Comparison of ENCODE assay signal across 3 fruit fly cellular contexts in genomic region chr2L:4222002-4222920, dm6.
A peak's percentile ranks its signal among the peaks of the same experiment; 100 is the strongest.
TF ChIP-seq lines count a peak whose summit lies in the region.

No protein-coding gene starts in this region.

TF ChIP-seq in whole organism, embryonic, 481 proteins besides CTCF, POLR2A, EP300 and RAD21 (continued from another document and continues in another):
- no peak for TF ChIP-seq cato (GFP tag; optimal IDR thresholded peaks at IDR 0.05; lab: Kevin White, UChicago; ENCODE audit: borderline replicate concordance)
- TF ChIP-seq ci (GFP tag; IDR thresholded peaks at IDR 0.05; lab: Robert Waterston, UW) = no peak
- 0 out of 4 replicates have a peak, but pooled peaks have one; percentile 53 for TF ChIP-seq chinmo (GFP tag; IDR thresholded peaks at IDR 0.05; lab: Robert Waterston, UW; ENCODE audit: partially characterized antibody)
- no peak for TF ChIP-seq CG4328 (GFP tag; optimal IDR thresholded peaks at IDR 0.05; lab: Kevin White, UChicago)
- no peak for TF ChIP-seq Ets97D (GFP tag; optimal IDR thresholded peaks at IDR 0.05; lab: Kevin White, UChicago)
- no peak for TF ChIP-seq Neu2 (GFP tag; optimal IDR thresholded peaks at IDR 0.05; lab: Kevin White, UChicago; ENCODE audit: borderline replicate concordance)
- TF ChIP-seq CG17802 (tag; optimal IDR thresholded peaks at IDR 0.05; lab: Kevin White, UChicago) = no peak
- no peak for TF ChIP-seq row (GFP tag; IDR thresholded peaks at IDR 0.05; lab: Robert Waterston, UW)
- TF ChIP-seq pan (optimal IDR thresholded peaks at IDR 0.05; lab: Kevin White, UChicago) = no peak
- TF ChIP-seq pan (GFP tag; optimal IDR thresholded peaks at IDR 0.05 in 1 of 2, IDR thresholded peaks at IDR 0.05 in 1 of 2) = no peak
- no peak for TF ChIP-seq fd102C (GFP tag; optimal IDR thresholded peaks at IDR 0.05; lab: Kevin White, UChicago)
- TF ChIP-seq Hr3 (GFP tag; optimal IDR thresholded peaks at IDR 0.05; lab: Kevin White, UChicago) = peak; percentile 5
- peak; percentile 39; the same call in 1 of the 2 replicates for TF ChIP-seq CG31441 (GFP tag; IDR thresholded peaks at IDR 0.05; lab: Robert Waterston, UW)
- TF ChIP-seq croc (GFP tag; conservative IDR thresholded peaks at IDR 0.05; lab: Robert Waterston, UW) = no peak
- TF ChIP-seq sug (tag; optimal IDR thresholded peaks at IDR 0.05; lab: Kevin White, UChicago) = no peak
- TF ChIP-seq CHES-1-like (GFP tag; optimal IDR thresholded peaks at IDR 0.05; lab: Kevin White, UChicago) = no peak
- TF ChIP-seq zen (tag; optimal IDR thresholded peaks at IDR 0.05; lab: Kevin White, UChicago) = peak; percentile 49
- TF ChIP-seq fd96Cb (tag; optimal IDR thresholded peaks at IDR 0.05; lab: Kevin White, UChicago) = peak; percentile 26
- TF ChIP-seq salm (tag; optimal IDR thresholded peaks at IDR 0.05; lab: Kevin White, UChicago) = no peak
- TF ChIP-seq sens (GFP tag; lab: Kevin White, UChicago) = peak; percentile 85
- no peak for TF ChIP-seq sim (GFP tag; IDR thresholded peaks at IDR 0.05; lab: Robert Waterston, UW)
- TF ChIP-seq GATAe (GFP tag; conservative IDR thresholded peaks at IDR 0.05; lab: Robert Waterston, UW) = no peak
- TF ChIP-seq B-H1 (GFP tag; IDR thresholded peaks at IDR 0.05; lab: Robert Waterston, UW) = no peak
- no peak for TF ChIP-seq CG3838 (GFP tag; optimal IDR thresholded peaks at IDR 0.05; lab: Kevin White, UChicago)
- TF ChIP-seq CG2678 (tag; optimal IDR thresholded peaks at IDR 0.05; lab: Kevin White, UChicago) = peak; percentile 11
- no peak for TF ChIP-seq Optix (GFP tag; IDR thresholded peaks at IDR 0.05; lab: Robert Waterston, UW)
- TF ChIP-seq CG1233 (GFP tag; optimal IDR thresholded peaks at IDR 0.05; lab: Kevin White, UChicago) = no peak
- peak; percentile 6 for TF ChIP-seq nmo (GFP tag; optimal IDR thresholded peaks at IDR 0.05; lab: Kevin White, UChicago)
- TF ChIP-seq lola (GFP tag; optimal IDR thresholded peaks at IDR 0.05; lab: Kevin White, UChicago) = peak in 1 of 3 experiments; percentile 71
- TF ChIP-seq CG34422 (GFP tag; IDR thresholded peaks at IDR 0.05; lab: Robert Waterston, UW) = no peak
- TF ChIP-seq PHDP (tag; optimal IDR thresholded peaks at IDR 0.05; lab: Kevin White, UChicago) = no peak
- no peak for TF ChIP-seq jigr1 (GFP tag; IDR thresholded peaks at IDR 0.05; lab: Robert Waterston, UW)
- TF ChIP-seq Trl (optimal IDR thresholded peaks at IDR 0.05; lab: Kevin White, UChicago) = peak; percentile 30 to 57
- no peak for TF ChIP-seq Trl (GFP tag; optimal IDR thresholded peaks at IDR 0.05; lab: Kevin White, UChicago)
- TF ChIP-seq CG12769 (tag; optimal IDR thresholded peaks at IDR 0.05; lab: Kevin White, UChicago) = peak; percentile 1
- peak; percentile 28 for TF ChIP-seq cg (GFP tag; optimal IDR thresholded peaks at IDR 0.05; lab: Kevin White, UChicago)
- no peak for TF ChIP-seq Lhr (GFP tag; optimal IDR thresholded peaks at IDR 0.05; lab: Kevin White, UChicago)
- no peak; the same call in 1 of the 2 replicates for TF ChIP-seq CG13287 (GFP tag; IDR thresholded peaks at IDR 0.05; lab: Robert Waterston, UW; ENCODE audit: partially characterized antibody)
- no peak for TF ChIP-seq CG10147 (GFP tag; optimal IDR thresholded peaks at IDR 0.05; lab: Kevin White, UChicago)
- no peak for TF ChIP-seq CG8765 (GFP tag; IDR thresholded peaks at IDR 0.05; lab: Robert Waterston, UW)
- TF ChIP-seq CG3163 (GFP tag; optimal IDR thresholded peaks at IDR 0.05; lab: Kevin White, UChicago) = no peak
- TF ChIP-seq CG10267 (tag; optimal IDR thresholded peaks at IDR 0.05; lab: Kevin White, UChicago) = peak; percentile 27
- no peak for TF ChIP-seq Ets65A (GFP tag; lab: Kevin White, UChicago)
- peak; percentile 2 for TF ChIP-seq Oli (tag; optimal IDR thresholded peaks at IDR 0.05; lab: Kevin White, UChicago)
- peak; percentile 75 for TF ChIP-seq CG2712 (tag; optimal IDR thresholded peaks at IDR 0.05; lab: Kevin White, UChicago)

TF ChIP-seq in whole organism, prepupa, 60 proteins besides CTCF, POLR2A, EP300 and RAD21 (continued from another document):
- TF ChIP-seq CG16779 (tag; optimal IDR thresholded peaks at IDR 0.05; lab: Kevin White, UChicago) (peak; percentile 73), eg (GFP tag; IDR thresholded peaks at IDR 0.05; lab: Robert Waterston, UW) (peak; percentile 66; the same call in 2 of the 3 replicates), CG11762 (GFP tag; optimal IDR thresholded peaks at IDR 0.05; lab: Kevin White, UChicago; ENCODE audit: insufficient read depth) (peak; percentile 90), CG31627 (GFP tag; optimal IDR thresholded peaks at IDR 0.05; lab: Kevin White, UChicago) (peak; percentile 74), CG7368 (GFP tag; optimal IDR thresholded peaks at IDR 0.05; lab: Kevin White, UChicago) (peak; percentile 81), fd85E (GFP tag; optimal IDR thresholded peaks at IDR 0.05; lab: Kevin White, UChicago) (peak; percentile 51), lz (GFP tag; optimal IDR thresholded peaks at IDR 0.05; lab: Kevin White, UChicago) (peak; percentile 84), CG32006 (GFP tag; optimal IDR thresholded peaks at IDR 0.05; lab: Kevin White, UChicago) (peak; percentile 91), Hr39 (GFP tag; optimal IDR thresholded peaks at IDR 0.05; lab: Kevin White, UChicago) (peak; percentile 73), acj6 (GFP tag; optimal IDR thresholded peaks at IDR 0.05; lab: Kevin White, UChicago) (peak; percentile 79), CG6854 (GFP tag; optimal IDR thresholded peaks at IDR 0.05; lab: Kevin White, UChicago) (peak; percentile 47), Ets96B (tag; optimal IDR thresholded peaks at IDR 0.05; lab: Kevin White, UChicago) (peak; percentile 80), CG34406 (GFP tag; optimal IDR thresholded peaks at IDR 0.05; lab: Kevin White, UChicago) (peak; percentile 49), CG11902 (GFP tag; optimal IDR thresholded peaks at IDR 0.05; lab: Kevin White, UChicago) (peak; percentile 64), CG6808 (GFP tag; optimal IDR thresholded peaks at IDR 0.05; lab: Kevin White, UChicago) (peak; percentile 96), CG8119 (GFP tag; IDR thresholded peaks at IDR 0.05; lab: Robert Waterston, UW) (peak; percentile 92), CG1621 (tag; optimal IDR thresholded peaks at IDR 0.05; lab: Kevin White, UChicago) (peak; percentile 78), CG6276 (GFP tag; optimal IDR thresholded peaks at IDR 0.05; lab: Kevin White, UChicago) (peak; percentile 90), CG6163 (GFP tag; IDR thresholded peaks at IDR 0.05; lab: Robert Waterston, UW) (peak; percentile 57), CG4318 (GFP tag; optimal IDR thresholded peaks at IDR 0.05; lab: Kevin White, UChicago) (peak; percentile 81), fkh (GFP tag; optimal IDR thresholded peaks at IDR 0.05; lab: Kevin White, UChicago) (no peak), Sox15 (GFP tag; optimal IDR thresholded peaks at IDR 0.05; lab: Kevin White, UChicago) (peak; percentile 59), dsx (GFP tag; optimal IDR thresholded peaks at IDR 0.05; lab: Kevin White, UChicago; ENCODE audit: poor library complexity, severe bottlenecking) (peak; percentile 70), CG9139 (GFP tag; optimal IDR thresholded peaks at IDR 0.05; lab: Kevin White, UChicago) (peak; percentile 40), Hr4 (GFP tag; optimal IDR thresholded peaks at IDR 0.05; lab: Kevin White, UChicago) (peak; percentile 83), CG10669 (GFP tag; optimal IDR thresholded peaks at IDR 0.05; lab: Kevin White, UChicago) (peak; percentile 94), fd59A (GFP tag; optimal IDR thresholded peaks at IDR 0.05; lab: Kevin White, UChicago) (peak; percentile 94), Eip93F (GFP tag; optimal IDR thresholded peaks at IDR 0.05; lab: Kevin White, UChicago) (no peak), Eip78C (GFP tag; lab: Kevin White, UChicago) (peak; percentile 96), CG10631 (GFP tag; optimal IDR thresholded peaks at IDR 0.05; lab: Kevin White, UChicago) (peak; percentile 96), CG11294 (GFP tag; IDR thresholded peaks at IDR 0.05; lab: Robert Waterston, UW) (peak; percentile 55; the same call in 1 of the 2 replicates), Lpt (GFP tag; optimal IDR thresholded peaks at IDR 0.05; lab: Kevin White, UChicago) (peak; percentile 78), Sox14 (GFP tag; optimal IDR thresholded peaks at IDR 0.05; lab: Kevin White, UChicago) (peak; percentile 93), pdm3 (GFP tag; optimal IDR thresholded peaks at IDR 0.05; lab: Kevin White, UChicago) (peak; percentile 89), Blimp-1 (GFP tag; optimal IDR thresholded peaks at IDR 0.05; lab: Kevin White, UChicago) (peak; percentile 51), achi (GFP tag; optimal IDR thresholded peaks at IDR 0.05; lab: Kevin White, UChicago) (peak; percentile 83)

TF ChIP-seq in whole organism, wandering third instar larva, 38 proteins besides CTCF, POLR2A, EP300 and RAD21 (continued from another document):
- TF ChIP-seq N (GFP tag; optimal IDR thresholded peaks at IDR 0.05; lab: Kevin White, UChicago) (no peak), woc (GFP tag; optimal IDR thresholded peaks at IDR 0.05; lab: Kevin White, UChicago) (peak; percentile 65)
